Worm (Caenorhabditis elegans) whole organism, L4 larva: ENCODE results near the gene apd-3.

ENCODE experiments used
- F37D6.2 ChIP-seq: sonication (generic microtip); optimal IDR thresholded peaks from 2 replicates; lab custom pipeline; 2016; ENCODE audit warnings: mild to moderate bottlenecking, missing genetic modification characterization, missing compliant biosample characterization
- T20F7.1 ChIP-seq: fragments of 200-800 bp; sonication (Bioruptor generic); optimal IDR thresholded peaks from 2 replicates; lab custom pipeline; 2018; ENCODE audit warnings: mild to moderate bottlenecking, missing genetic modification characterization, missing compliant biosample characterization
- ama-1 ChIP-seq: fragments of 150-350 bp; optimal IDR thresholded peaks from 2 replicates; lab custom pipeline; 2014; ENCODE audit warnings: inconsistent platforms, mixed read lengths
- dmd-9 ChIP-seq: fragments of 200-800 bp; sonication (Bioruptor generic); IDR thresholded peaks from 2 replicates; pipeline ENCODE4 v1.3.6; 2022; ENCODE audit warnings: missing genetic modification reagents, missing genetic modification characterization, missing compliant biosample characterization
- egl-27 ChIP-seq: sonication (generic microtip); optimal IDR thresholded peaks from 3 replicates; lab custom pipeline; 2017; ENCODE audit warnings: missing biosample characterization, missing genetic modification reagents, missing genetic modification characterization
- fkh-10 ChIP-seq: fragments of 150-350 bp; optimal IDR thresholded peaks from 2 replicates; lab custom pipeline; 2014; ENCODE audit warnings: missing biosample characterization, missing genetic modification reagents, missing genetic modification characterization
- hlh-30 ChIP-seq: sonication (generic microtip); optimal IDR thresholded peaks from 2 replicates; lab custom pipeline; 2017; ENCODE audit warnings: antibody characterized with exemption, mild to moderate bottlenecking, missing genetic modification characterization, missing compliant biosample characterization; ENCODE audit not compliant: insufficient read depth
- madf-5 ChIP-seq, 2 experiments: fragments of 200-800 bp; sonication (Bioruptor generic); IDR thresholded peaks; 2 replicates each; pipeline ENCODE4 v1.3.6; 2022; ENCODE audit warnings: missing compliant biosample characterization in 2 of 2, missing genetic modification characterization in 2 of 2
- madf-9 ChIP-seq: fragments of 200-800 bp; sonication (Bioruptor generic); conservative IDR thresholded peaks from 2 replicates; pipeline ENCODE4 v1.3.6; 2022; ENCODE audit warnings: missing genetic modification reagents, missing genetic modification characterization, missing compliant biosample characterization
- mdl-1 ChIP-seq, 2 experiments: fragments of 150-350 bp in 1 of 2; sonication (generic microtip) in 1 of 2; optimal IDR thresholded peaks; 2 replicates each; lab custom pipeline; 2014 to 2017; ENCODE audit warnings: missing biosample characterization in 2 of 2, missing genetic modification characterization in 2 of 2
- nhr-41 ChIP-seq: fragments of 200-800 bp; sonication (Bioruptor generic); IDR thresholded peaks from 2 replicates; pipeline ENCODE4 v1.3.6; 2022; ENCODE audit warnings: missing genetic modification reagents, missing genetic modification characterization, missing compliant biosample characterization
- pha-4 ChIP-seq, 2 experiments: fragments of 150-350 bp in 1 of 2; fragments of 200-800 bp in 1 of 2; sonication (Bioruptor generic) in 1 of 2; IDR thresholded peaks in 1 of 2; optimal IDR thresholded peaks in 1 of 2; 2 replicates each; pipeline versions ENCODE4 v1.3.6 to Lab custom; 2014 to 2022; ENCODE audit warnings: missing genetic modification characterization in 2 of 2, missing genetic modification reagents in 2 of 2, missing biosample characterization in 1 of 2, missing compliant biosample characterization in 1 of 2
- pqm-1 ChIP-seq: sonication (generic microtip); optimal IDR thresholded peaks from 2 replicates; lab custom pipeline; 2017; ENCODE audit warnings: missing biosample characterization, missing genetic modification characterization
- unc-130 ChIP-seq: sonication (generic microtip); optimal IDR thresholded peaks from 2 replicates; lab custom pipeline; 2016; ENCODE audit warnings: missing genetic modification reagents, missing genetic modification characterization, missing compliant biosample characterization

DNA sequence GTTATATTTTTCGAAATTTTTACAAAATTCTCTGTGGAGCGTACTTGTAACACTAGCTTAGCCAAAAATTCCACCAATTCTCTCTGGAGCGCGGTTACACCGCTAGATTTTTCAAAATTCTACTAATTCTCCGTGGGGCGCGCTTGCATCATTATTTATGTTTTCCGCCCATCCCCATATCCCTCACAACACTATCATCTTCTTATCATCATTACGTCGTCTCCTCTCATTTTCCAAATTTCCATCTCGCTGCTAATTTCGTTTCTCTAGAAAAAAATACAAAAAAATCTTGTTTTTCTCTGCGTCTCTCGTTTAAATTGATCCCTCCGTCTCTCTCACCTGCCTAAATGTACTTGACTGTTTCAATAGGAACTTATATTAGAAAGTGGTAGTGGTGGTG, 9.1 kb upstream of the apd-3 start:
- TF ChIP-seq madf-9 (GFP tag; lab: Robert Waterston, UW) (no peak), madf-5 (GFP tag; IDR thresholded peaks at IDR 0.05; lab: Robert Waterston, UW) (no peak), hlh-30 (tag; lab: Kevin White, UChicago) (no peak), ama-1 (lab: Kevin White, UChicago) (no peak), unc-130 (no peak), nhr-41 (GFP tag; lab: Robert Waterston, UW) (no peak), egl-27 (tag; lab: Kevin White, UChicago) (no peak), F37D6.2 (no peak), pha-4 (GFP tag; IDR thresholded peaks at IDR 0.05; lab: Robert Waterston, UW) (no peak), pha-4 (tag; optimal IDR thresholded peaks at IDR 0.05; lab: Kevin White, UChicago) (no peak), mdl-1 (tag; optimal IDR thresholded peaks at IDR 0.05; lab: Kevin White, UChicago) (no peak), fkh-10 (GFP tag; lab: Kevin White, UChicago) (no peak), T20F7.1 (GFP tag; lab: Kevin White, UChicago) (no peak), dmd-9 (no peak), pqm-1 (tag; lab: Kevin White, UChicago) (no peak)
